Worm (Caenorhabditis elegans) whole organism, L4 larva: ENCODE data around the gene ssu-2.

Experiments used
- T26A8.4 ChIP-seq: fragments of 200-800 bp; sonication (Bioruptor generic); IDR thresholded peaks from 2 replicates; pipeline ENCODE4 v1.3.6; 2022; ENCODE audit warnings: missing genetic modification characterization, missing compliant biosample characterization
- aly-2 ChIP-seq: sonication (generic microtip); optimal IDR thresholded peaks from 2 replicates; lab custom pipeline; 2018; ENCODE audit warnings: missing biosample characterization, missing genetic modification characterization
- ceh-82 ChIP-seq: sonication (generic microtip); optimal IDR thresholded peaks from 2 replicates; lab custom pipeline; 2017; ENCODE audit warnings: missing biosample characterization, missing genetic modification characterization
- lin-15B ChIP-seq: fragments of 150-350 bp; sonication (generic microtip); optimal IDR thresholded peaks from 3 replicates; lab custom pipeline; 2014; ENCODE audit warnings: missing biosample characterization, missing genetic modification characterization
- nhr-48 ChIP-seq: sonication (generic microtip); optimal IDR thresholded peaks from 2 replicates; lab custom pipeline; 2016; ENCODE audit warnings: mild to moderate bottlenecking, missing genetic modification characterization, missing compliant biosample characterization
- zag-1 ChIP-seq: fragments of 150-350 bp; optimal IDR thresholded peaks from 2 replicates; lab custom pipeline; 2014; ENCODE audit warnings: missing biosample characterization, missing genetic modification characterization

- TF ChIP-seq ceh-82 (tag; lab: Kevin White, UChicago): no peak
- TF ChIP-seq aly-2 (tag; lab: Kevin White, UChicago): no peak
- TF ChIP-seq nhr-48 (tag; lab: Kevin White, UChicago): no peak
- TF ChIP-seq T26A8.4: no peak
- no peak for TF ChIP-seq zag-1
- no peak for TF ChIP-seq lin-15B (tag; lab: Kevin White, UChicago)
These were observed 51.6 kb downstream of the ssu-2 start, which contains the start of gene xdh-1 for ce11 chrIV:14412655-14413054.
